Worm (Caenorhabditis elegans) whole organism, mixed stage, embryonic: Measurements from ENCODE around the gene srxa-10.
A peak's percentile ranks its signal among the peaks of the same experiment; 100 is the strongest.

Source experiments
- M03D4.4 ChIP-seq: sonication (generic microtip); optimal IDR thresholded peaks from 2 replicates; lab custom pipeline; 2017; ENCODE audit warnings: mild to moderate bottlenecking, missing genetic modification characterization, missing compliant biosample characterization
- bed-3 ChIP-seq: fragments of 200-800 bp; sonication (Bioruptor generic); optimal IDR thresholded peaks from 3 replicates; lab custom pipeline; 2018; ENCODE audit warnings: mild to moderate bottlenecking, missing genetic modification characterization, moderate library complexity, missing compliant biosample characterization
- ceh-39 ChIP-seq: fragments of 150-350 bp; optimal IDR thresholded peaks from 2 replicates; lab custom pipeline; 2014; ENCODE audit warnings: missing biosample characterization, missing genetic modification characterization
- ces-1 ChIP-seq: fragments of 150-350 bp; optimal IDR thresholded peaks from 2 replicates; lab custom pipeline; 2014; ENCODE audit warnings: missing biosample characterization, missing genetic modification reagents, missing genetic modification characterization
- cnd-1 ChIP-seq: fragments of 200-800 bp; sonication (Bioruptor generic); optimal IDR thresholded peaks from 2 replicates; lab custom pipeline; 2018; ENCODE audit warnings: mild to moderate bottlenecking, missing genetic modification characterization, missing compliant biosample characterization
- drap-1 ChIP-seq: fragments of 200-800 bp; sonication (Bioruptor generic); optimal IDR thresholded peaks from 3 replicates; lab custom pipeline; 2018; ENCODE audit warnings: mild to moderate bottlenecking, missing genetic modification characterization, missing compliant biosample characterization
- elt-1 ChIP-seq: sonication (generic microtip); optimal IDR thresholded peaks from 2 replicates; lab custom pipeline; 2017; ENCODE audit warnings: missing genetic modification characterization, mild to moderate bottlenecking, missing compliant biosample characterization, antibody characterized with exemption, moderate library complexity, borderline replicate concordance; ENCODE audit not compliant: insufficient read depth
- flh-1 ChIP-seq: fragments of 200-800 bp; sonication (Bioruptor generic); optimal IDR thresholded peaks from 2 replicates; lab custom pipeline; 2018; ENCODE audit warnings: mild to moderate bottlenecking, missing genetic modification characterization, moderate library complexity, missing compliant biosample characterization
- ham-2 ChIP-seq: fragments of 200-800 bp; sonication (Bioruptor generic); optimal IDR thresholded peaks from 2 replicates; lab custom pipeline; 2018; ENCODE audit warnings: mild to moderate bottlenecking, missing genetic modification characterization, missing compliant biosample characterization
- hlh-1 ChIP-seq: fragments of 150-350 bp; optimal IDR thresholded peaks from 2 replicates; lab custom pipeline; 2014; ENCODE audit warnings: missing biosample characterization, missing genetic modification reagents, missing genetic modification characterization
- lin-13 ChIP-seq: fragments of 150-350 bp; optimal IDR thresholded peaks from 2 replicates; lab custom pipeline; 2014; ENCODE audit warnings: missing biosample characterization, missing genetic modification characterization
- lin-32 ChIP-seq: fragments of 200-800 bp; sonication (Bioruptor generic); optimal IDR thresholded peaks from 2 replicates; lab custom pipeline; 2018; ENCODE audit warnings: mild to moderate bottlenecking, missing genetic modification characterization, missing compliant biosample characterization
- lsy-2 ChIP-seq: fragments of 150-350 bp; optimal IDR thresholded peaks from 2 replicates; lab custom pipeline; 2014; ENCODE audit warnings: missing biosample characterization, missing genetic modification characterization
- mep-1 ChIP-seq: fragments of 150-350 bp; optimal IDR thresholded peaks from 2 replicates; lab custom pipeline; 2017; ENCODE audit warnings: missing biosample characterization, missing genetic modification reagents, missing genetic modification characterization, inconsistent platforms
- nhr-2 ChIP-seq: fragments of 150-350 bp; optimal IDR thresholded peaks from 2 replicates; lab custom pipeline; 2014; ENCODE audit warnings: missing biosample characterization, missing genetic modification characterization
- nhr-237 ChIP-seq: fragments of 150-350 bp; optimal IDR thresholded peaks from 2 replicates; lab custom pipeline; 2014; ENCODE audit warnings: missing biosample characterization, missing genetic modification characterization
- nhr-76 ChIP-seq: sonication (generic microtip); optimal IDR thresholded peaks from 2 replicates; lab custom pipeline; 2017; ENCODE audit warnings: missing biosample characterization, missing genetic modification characterization
- pha-4 ChIP-seq: fragments of 150-350 bp; optimal IDR thresholded peaks from 2 replicates; lab custom pipeline; 2018; ENCODE audit warnings: missing biosample characterization, missing genetic modification reagents, missing genetic modification characterization
- sem-2 ChIP-seq: fragments of 200-800 bp; sonication (Bioruptor generic); optimal IDR thresholded peaks from 2 replicates; lab custom pipeline; 2018; ENCODE audit warnings: mild to moderate bottlenecking, missing genetic modification characterization, missing compliant biosample characterization
- sptf-1 ChIP-seq: sonication (generic microtip); optimal IDR thresholded peaks from 2 replicates; lab custom pipeline; 2017; ENCODE audit warnings: mild to moderate bottlenecking, missing genetic modification characterization, moderate library complexity, missing compliant biosample characterization
- unc-120 ChIP-seq: sonication (generic microtip); optimal IDR thresholded peaks from 2 replicates; lab custom pipeline; 2017; ENCODE audit warnings: missing genetic modification characterization, missing compliant biosample characterization; ENCODE audit not compliant: poor library complexity, severe bottlenecking
- unc-39 ChIP-seq: fragments of 150-350 bp; optimal IDR thresholded peaks from 2 replicates; lab custom pipeline; 2014; ENCODE audit warnings: missing biosample characterization, missing genetic modification characterization
- unc-62 ChIP-seq: fragments of 150-350 bp; optimal IDR thresholded peaks from 2 replicates; lab custom pipeline; 2014; ENCODE audit warnings: missing biosample characterization, missing genetic modification reagents, missing genetic modification characterization
- zip-8 ChIP-seq: fragments of 150-350 bp; optimal IDR thresholded peaks from 2 replicates; lab custom pipeline; 2014; ENCODE audit warnings: missing biosample characterization, missing genetic modification characterization

srxa-10 gene

DNA sequence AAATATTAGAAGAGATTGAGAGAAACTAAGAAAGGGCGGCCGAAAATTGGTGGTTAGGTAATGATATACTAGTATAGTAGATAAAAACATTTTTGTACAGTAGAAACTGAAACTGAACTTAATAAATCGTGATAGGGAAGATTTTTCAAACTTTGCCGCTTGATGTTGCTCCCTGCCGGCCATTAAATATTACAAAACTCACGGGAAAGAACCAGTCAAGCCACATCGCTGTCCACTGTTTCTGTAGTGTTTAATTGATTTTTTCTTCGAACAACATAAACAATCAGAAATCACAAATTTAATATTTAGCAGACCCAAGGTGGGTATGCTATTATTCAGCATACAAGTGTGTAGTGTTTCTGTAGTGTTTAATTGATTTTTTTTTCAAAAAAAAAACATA lies 45.3 kb downstream of the srxa-10 start, which contains the start of gene T05G5.5:
TSS of gene T05G5.5 (minus strand) at position 359 of the 400 bp plus-strand sequence.
- TF ChIP-seq bed-3 = no peak
- TF ChIP-seq unc-39 = no peak
- no peak for TF ChIP-seq sptf-1 (tag; lab: Kevin White, UChicago)
- no peak for TF ChIP-seq hlh-1
- no peak for TF ChIP-seq sem-2 (GFP tag; lab: Kevin White, UChicago)
- no peak for TF ChIP-seq drap-1 (GFP tag; lab: Kevin White, UChicago)
- no peak for TF ChIP-seq ceh-39 (tag; lab: Kevin White, UChicago)
- TF ChIP-seq nhr-2 (tag; lab: Kevin White, UChicago) = no peak
- TF ChIP-seq M03D4.4 (tag; lab: Kevin White, UChicago) = no peak
- no peak for TF ChIP-seq ces-1 (GFP tag; lab: Kevin White, UChicago)

DNA sequence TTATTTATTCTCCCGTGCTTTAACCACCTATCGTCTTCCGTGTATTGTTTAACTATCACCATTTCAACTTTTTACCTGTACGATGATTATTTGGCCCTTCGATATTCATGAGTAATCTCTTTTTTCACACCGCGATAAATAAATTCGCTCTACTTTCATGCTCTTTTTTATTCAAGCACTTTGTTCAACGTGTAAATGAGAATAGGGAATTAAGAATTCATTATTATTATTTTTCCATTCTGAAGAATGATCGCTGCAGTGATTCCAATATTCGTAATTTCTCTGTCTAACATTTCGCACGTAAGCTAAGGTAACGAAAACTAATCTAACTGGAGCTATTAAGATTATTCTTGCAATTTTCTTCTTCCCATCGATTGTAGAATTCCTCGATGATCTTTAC lies 47.7 kb downstream of the srxa-10 start, which contains the start of gene T05G5.4:
TSS of gene T05G5.4 (plus strand) at position 241 of the 400 bp plus-strand sequence.
- TF ChIP-seq lin-32 = no peak
- no peak for TF ChIP-seq unc-39
- TF ChIP-seq unc-120 (tag; lab: Kevin White, UChicago) = no peak
- no peak for TF ChIP-seq pha-4 (tag; lab: Kevin White, UChicago)
- no peak for TF ChIP-seq sptf-1 (tag; lab: Kevin White, UChicago)
- no peak for TF ChIP-seq elt-1 (tag; lab: Kevin White, UChicago)
- no peak for TF ChIP-seq bed-3

DNA sequence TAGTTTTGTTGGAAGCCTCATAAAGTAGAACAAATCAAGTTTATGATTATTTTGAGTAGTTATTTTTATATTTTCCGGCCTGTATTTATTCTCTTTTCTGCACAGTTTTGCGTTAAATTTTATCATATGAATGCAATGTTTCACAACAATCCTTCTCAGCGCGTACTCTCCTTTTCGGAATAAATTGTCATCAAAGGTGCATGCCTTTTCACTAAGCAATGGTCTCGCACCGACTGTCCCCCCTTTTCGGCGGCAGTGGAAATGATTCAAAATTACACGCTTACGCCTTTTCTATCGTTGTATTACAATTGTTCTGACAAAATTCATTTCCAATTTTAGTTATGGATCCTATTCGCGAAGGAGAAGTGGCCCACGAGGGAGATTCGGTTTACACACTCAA lies 49.2 kb downstream of the srxa-10 start, which contains the start of the genes iff-1 and cdk-1:
TSS of gene iff-1 (minus strand) at position 61 of the 400 bp plus-strand sequence.
TSS of gene cdk-1 (plus strand) at position 340 of the 400 bp plus-strand sequence.
- TF ChIP-seq cnd-1 (tag; lab: Kevin White, UChicago) (no peak), mep-1 (peak; percentile 63), nhr-237 (tag; lab: Kevin White, UChicago) (peak; percentile 21), elt-1 (tag; lab: Kevin White, UChicago) (no peak), lsy-2 (peak; percentile 37), unc-120 (tag; lab: Kevin White, UChicago) (peak; percentile 49), pha-4 (tag; lab: Kevin White, UChicago) (peak; percentile 15), ces-1 (GFP tag; lab: Kevin White, UChicago) (peak; percentile 41)

DNA sequence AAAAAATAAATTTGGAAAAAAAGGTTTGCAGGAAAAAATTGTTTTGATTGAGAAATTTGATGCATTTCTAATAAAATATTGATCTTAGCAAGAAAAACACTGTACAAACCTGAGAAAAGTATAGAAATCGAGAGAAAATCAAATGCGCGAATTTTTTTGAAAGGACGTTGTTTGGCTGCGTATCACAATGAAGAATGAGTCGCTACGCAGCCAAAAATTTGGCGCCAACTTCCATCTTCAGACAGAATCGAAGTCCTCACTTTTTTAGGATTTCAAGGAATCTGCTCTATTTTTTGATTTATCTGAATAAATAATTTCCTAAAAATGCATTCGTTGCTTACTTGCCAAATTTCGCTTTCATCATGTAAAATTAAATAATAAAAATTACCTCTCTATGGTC lies 49.7 kb downstream of the srxa-10 start:
- TF ChIP-seq unc-39 (no peak), hlh-1 (no peak), flh-1 (GFP tag; lab: Kevin White, UChicago) (no peak), ceh-39 (tag; lab: Kevin White, UChicago) (no peak), lin-13 (tag; lab: Kevin White, UChicago) (no peak), ham-2 (no peak), nhr-2 (tag; lab: Kevin White, UChicago) (no peak), ces-1 (GFP tag; lab: Kevin White, UChicago) (no peak), drap-1 (GFP tag; lab: Kevin White, UChicago) (no peak), nhr-76 (tag; lab: Kevin White, UChicago) (no peak), lsy-2 (no peak), sem-2 (GFP tag; lab: Kevin White, UChicago) (no peak), elt-1 (tag; lab: Kevin White, UChicago) (no peak), zip-8 (tag; lab: Kevin White, UChicago) (no peak)

DNA sequence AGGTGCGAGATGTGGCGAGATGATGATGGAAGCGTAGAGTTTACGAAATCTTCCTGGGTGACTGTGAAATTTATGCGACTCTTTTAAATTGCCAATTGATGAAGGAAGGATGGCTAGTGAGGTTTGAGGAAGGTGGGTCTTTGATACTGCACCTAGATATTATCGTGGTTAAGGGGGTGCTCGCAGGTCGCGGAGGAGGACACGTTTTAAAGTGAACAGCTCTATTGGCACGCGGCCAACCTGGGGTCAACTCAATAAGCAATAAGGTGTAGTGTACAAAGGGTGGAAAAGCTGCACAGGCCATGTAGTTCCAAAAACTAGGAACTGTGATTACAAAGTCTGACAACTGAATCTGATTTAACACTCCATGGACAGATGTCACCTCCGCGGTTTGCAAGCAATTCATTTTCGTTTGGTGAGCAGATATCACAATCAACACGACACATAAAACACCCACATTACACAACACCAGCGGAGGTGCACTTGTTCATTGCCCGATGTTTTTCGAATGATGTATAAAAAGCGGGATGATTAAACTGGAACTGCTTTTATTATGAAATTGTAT lies 50.9 kb downstream of the srxa-10 start:
- TF ChIP-seq flh-1 (GFP tag; lab: Kevin White, UChicago) (no peak), drap-1 (GFP tag; lab: Kevin White, UChicago) (no peak), cnd-1 (tag; lab: Kevin White, UChicago) (no peak), unc-62 (GFP tag; lab: Kevin White, UChicago) (peak; percentile 20)
- TF ChIP-seq, all 35 proteins: peak for 1
